Fruit fly (Drosophila melanogaster): ENCODE results near the gene Blos4.
A peak's percentile ranks its signal among the peaks of the same experiment; 100 is the strongest.

The Blos4 gene

DNA sequence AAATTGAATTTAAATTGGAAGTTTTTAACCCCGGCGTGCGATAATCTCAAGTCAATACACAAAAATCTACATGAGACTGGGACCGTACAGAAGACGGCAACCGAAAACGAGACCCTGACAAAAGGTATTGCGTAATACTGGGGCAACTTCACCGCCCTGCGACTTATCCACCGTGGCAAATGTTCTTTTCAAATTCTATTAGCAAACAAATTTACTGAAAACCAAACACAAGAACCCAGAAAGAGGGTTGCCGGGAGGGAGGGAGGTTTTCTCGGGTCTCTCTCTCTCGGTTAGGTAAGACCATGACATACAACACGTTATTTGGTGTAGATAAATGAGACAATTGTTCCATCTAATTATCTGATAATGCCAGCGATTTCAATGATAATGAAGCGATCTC, 33.1 kb upstream of the Blos4 start:
- no peak for TF ChIP-seq EcR (GFP tag; optimal IDR thresholded peaks at IDR 0.05)
- TF ChIP-seq CG8478 (optimal IDR thresholded peaks at IDR 0.05): no peak
- TF ChIP-seq usp (GFP tag; optimal IDR thresholded peaks at IDR 0.05): no peak
- TF ChIP-seq psq (optimal IDR thresholded peaks at IDR 0.05): no peak
- TF ChIP-seq pan (optimal IDR thresholded peaks at IDR 0.05): no peak
- TF ChIP-seq Dll (optimal IDR thresholded peaks at IDR 0.05): no peak

- TF ChIP-seq psq (optimal IDR thresholded peaks at IDR 0.05): no peak
- peak; percentile 26 for TF ChIP-seq pan (optimal IDR thresholded peaks at IDR 0.05)
Measured at dm6 chr3L:10847790-10848492, 30.9 kb upstream of the Blos4 start.

- TF ChIP-seq pan (optimal IDR thresholded peaks at IDR 0.05): no peak
- TF ChIP-seq CG8478 (optimal IDR thresholded peaks at IDR 0.05): no peak
- no peak for TF ChIP-seq psq (optimal IDR thresholded peaks at IDR 0.05)
- no peak for TF ChIP-seq EcR (GFP tag; optimal IDR thresholded peaks at IDR 0.05)
- no peak for TF ChIP-seq usp (GFP tag; optimal IDR thresholded peaks at IDR 0.05)
- TF ChIP-seq Dll (optimal IDR thresholded peaks at IDR 0.05): no peak
Measured at dm6 chr3L:10848712-10849377, 30.0 kb upstream of the Blos4 start.

- TF ChIP-seq Dll (optimal IDR thresholded peaks at IDR 0.05) (no peak), CG8478 (optimal IDR thresholded peaks at IDR 0.05) (no peak), usp (GFP tag; optimal IDR thresholded peaks at IDR 0.05) (no peak), pan (optimal IDR thresholded peaks at IDR 0.05) (no peak), EcR (GFP tag; optimal IDR thresholded peaks at IDR 0.05) (no peak), psq (optimal IDR thresholded peaks at IDR 0.05) (no peak)
Measured at dm6 chr3L:10849620-10850302, 29.1 kb upstream of the Blos4 start.

dm6 chr3L:10851107-10851762, 27.6 kb upstream of the Blos4 start:
- TF ChIP-seq EcR (GFP tag; optimal IDR thresholded peaks at IDR 0.05): peak in 1 of 2 experiments; percentile 63
- no peak for TF ChIP-seq psq (optimal IDR thresholded peaks at IDR 0.05)

- no peak for TF ChIP-seq CG8478 (optimal IDR thresholded peaks at IDR 0.05)
- TF ChIP-seq psq (optimal IDR thresholded peaks at IDR 0.05): no peak
- TF ChIP-seq pan (optimal IDR thresholded peaks at IDR 0.05): no peak
- no peak for TF ChIP-seq Dll (optimal IDR thresholded peaks at IDR 0.05)
- no peak for TF ChIP-seq EcR (GFP tag; optimal IDR thresholded peaks at IDR 0.05)
- TF ChIP-seq usp (GFP tag; optimal IDR thresholded peaks at IDR 0.05): no peak
Measured at dm6 chr3L:10851853-10852346, 27.0 kb upstream of the Blos4 start.

DNA sequence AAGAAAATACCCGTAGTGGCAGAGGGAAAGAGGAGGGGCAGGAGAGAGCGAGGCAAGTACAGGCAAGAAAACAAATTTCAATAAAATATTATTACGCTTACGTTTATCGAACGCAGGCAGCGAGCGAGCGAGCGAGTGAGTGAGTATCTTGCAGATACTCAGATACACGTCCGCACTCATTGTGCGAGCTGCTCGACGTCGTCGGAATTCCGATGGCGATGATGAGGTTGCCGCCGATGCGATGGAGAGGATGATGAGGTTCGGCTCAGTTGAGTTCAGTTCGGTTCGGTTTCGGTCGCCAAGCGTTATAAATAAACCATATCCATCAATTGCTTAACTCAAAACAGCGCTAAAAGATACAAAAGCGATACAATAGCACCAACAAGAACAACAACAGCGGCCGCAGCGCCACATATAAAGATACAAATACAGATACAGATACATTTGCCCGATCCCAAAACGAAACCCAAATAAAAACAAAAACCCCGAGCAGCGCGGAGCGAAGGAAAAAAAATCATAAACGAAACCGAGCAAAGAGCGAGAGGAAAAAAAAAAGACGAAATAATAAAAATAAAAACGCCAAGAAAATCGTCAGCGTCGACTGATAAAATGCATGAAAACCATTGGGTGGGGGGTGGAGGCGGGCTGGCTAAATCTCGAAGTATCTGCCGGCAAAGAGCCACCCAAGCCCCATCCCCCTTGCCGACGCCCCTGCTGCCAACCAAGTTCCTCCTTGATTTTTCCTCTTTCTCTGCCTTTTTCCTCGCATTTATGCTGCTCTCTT, 26.3 kb upstream of the Blos4 start:
- TF ChIP-seq pan (optimal IDR thresholded peaks at IDR 0.05) (no peak), EcR (GFP tag; optimal IDR thresholded peaks at IDR 0.05) (peak in 1 of 2 experiments; percentile 22), usp (GFP tag; optimal IDR thresholded peaks at IDR 0.05) (no peak), Dll (optimal IDR thresholded peaks at IDR 0.05) (no peak)

dm6 chr3L:10853131-10853471, 25.8 kb upstream of the Blos4 start:
- TF ChIP-seq psq (optimal IDR thresholded peaks at IDR 0.05) (no peak), usp (GFP tag; optimal IDR thresholded peaks at IDR 0.05) (no peak), EcR (GFP tag; optimal IDR thresholded peaks at IDR 0.05) (peak in 1 of 2 experiments; percentile 19), CG8478 (optimal IDR thresholded peaks at IDR 0.05) (no peak), pan (optimal IDR thresholded peaks at IDR 0.05) (no peak)

DNA sequence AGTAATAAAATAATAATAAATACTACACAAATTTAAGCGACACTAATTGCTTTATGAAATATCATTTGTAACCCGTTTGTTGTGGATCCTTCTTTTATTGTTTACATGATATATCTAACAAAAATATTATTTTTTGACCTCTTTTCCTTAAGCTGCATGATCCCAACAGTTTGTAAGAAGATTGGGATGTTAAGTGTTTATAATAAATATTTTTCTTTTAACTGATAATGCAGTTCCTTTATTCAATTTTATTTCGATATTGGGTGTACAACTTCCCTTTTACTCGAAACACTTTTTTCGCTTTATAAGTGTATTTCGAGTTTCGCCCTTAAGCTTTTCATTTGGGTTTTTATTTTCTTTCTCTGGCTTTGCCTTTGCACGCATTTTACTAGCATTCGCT, 25.3 kb upstream of the Blos4 start:
- TF ChIP-seq CG8478 (optimal IDR thresholded peaks at IDR 0.05): no peak
- no peak for TF ChIP-seq pan (optimal IDR thresholded peaks at IDR 0.05)
- no peak for TF ChIP-seq psq (optimal IDR thresholded peaks at IDR 0.05)
- TF ChIP-seq Dll (optimal IDR thresholded peaks at IDR 0.05): no peak
- no peak for TF ChIP-seq usp (GFP tag; optimal IDR thresholded peaks at IDR 0.05)
- no peak for TF ChIP-seq EcR (GFP tag; optimal IDR thresholded peaks at IDR 0.05)

dm6 chr3L:10854026-10854425, 24.9 kb upstream of the Blos4 start:
- TF ChIP-seq pan (optimal IDR thresholded peaks at IDR 0.05): no peak
- TF ChIP-seq usp (GFP tag; optimal IDR thresholded peaks at IDR 0.05): no peak
- TF ChIP-seq Dll (optimal IDR thresholded peaks at IDR 0.05): no peak

DNA sequence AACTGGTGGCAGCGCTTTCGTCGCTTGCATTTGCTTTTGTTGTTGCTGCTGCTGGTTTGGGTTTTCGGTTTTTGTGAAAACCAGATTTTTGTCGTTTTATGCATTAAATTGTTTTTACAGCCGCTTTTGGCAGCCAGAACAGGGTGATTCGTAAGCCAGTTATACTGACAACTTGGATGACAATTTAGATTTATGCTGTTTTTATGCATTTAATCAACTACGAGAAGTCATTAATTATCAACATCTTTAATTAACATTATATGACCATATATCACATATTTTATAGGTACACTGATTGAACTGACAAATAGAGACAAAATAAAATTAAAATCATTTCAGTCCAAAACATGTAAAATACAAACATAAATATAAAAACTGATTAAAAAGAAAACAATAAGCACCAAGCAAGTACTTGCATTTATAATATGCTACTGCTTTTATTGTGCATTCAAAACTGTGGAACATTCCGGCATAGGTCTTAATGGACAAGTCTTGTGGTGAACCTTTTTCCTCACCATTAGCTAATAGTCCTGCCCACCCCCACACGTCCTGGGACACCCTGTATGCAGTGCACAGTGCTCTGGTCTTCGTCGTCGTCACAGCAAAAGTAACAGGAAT, 24.0 kb upstream of the Blos4 start:
- TF ChIP-seq psq (optimal IDR thresholded peaks at IDR 0.05) (no peak), usp (GFP tag; optimal IDR thresholded peaks at IDR 0.05) (no peak), pan (optimal IDR thresholded peaks at IDR 0.05) (no peak), Dll (optimal IDR thresholded peaks at IDR 0.05) (no peak), CG8478 (optimal IDR thresholded peaks at IDR 0.05) (no peak), EcR (GFP tag; optimal IDR thresholded peaks at IDR 0.05) (no peak)

Measured in whole organism.